Fruit fly (Drosophila melanogaster) whole organism, embryonic: ENCODE measurements around the gene CG15414.

Experiments used
- Antp ChIP-seq: fragments of 200-800 bp; sonication (Bioruptor generic); optimal IDR thresholded peaks from 3 replicates; lab custom pipeline; 2016; ENCODE audit warnings: missing biosample characterization, missing genetic modification characterization
- Atf-2 ChIP-seq: fragments of 200-800 bp; sonication (Bioruptor generic); optimal IDR thresholded peaks from 2 replicates; lab custom pipeline; 2016; ENCODE audit warnings: missing biosample characterization, missing genetic modification characterization
- B-H1 ChIP-seq: fragments of 200-800 bp; sonication (Bioruptor generic); IDR thresholded peaks from 3 replicates; pipeline ENCODE4 v1.3.6; 2022; ENCODE audit warnings: missing biosample characterization, missing genetic modification characterization
- B-H2 ChIP-seq: fragments of 200-800 bp; sonication (Bioruptor generic); optimal IDR thresholded peaks from 2 replicates; lab custom pipeline; 2018; ENCODE audit warnings: missing biosample characterization, mild to moderate bottlenecking, missing genetic modification characterization
- BtbVII ChIP-seq: fragments of 200-800 bp; sonication (Bioruptor generic); optimal IDR thresholded peaks from 3 replicates; lab custom pipeline; 2017; ENCODE audit warnings: missing biosample characterization, mild to moderate bottlenecking, missing genetic modification characterization
- CG10267 ChIP-seq: fragments of 200-800 bp; sonication (Bioruptor generic); optimal IDR thresholded peaks from 2 replicates; lab custom pipeline; 2018; ENCODE audit warnings: missing biosample characterization, mild to moderate bottlenecking, missing genetic modification characterization, moderate library complexity
- CG10431 ChIP-seq: fragments of 200-800 bp; sonication (Bioruptor generic); optimal IDR thresholded peaks from 3 replicates; lab custom pipeline; 2018; ENCODE audit warnings: missing biosample characterization, mild to moderate bottlenecking, missing genetic modification characterization
- CG10654 ChIP-seq: fragments of 200-800 bp; sonication (Bioruptor generic); optimal IDR thresholded peaks from 2 replicates; lab custom pipeline; 2016; ENCODE audit warnings: missing biosample characterization, missing genetic modification characterization
- CG11085 ChIP-seq: fragments of 200-800 bp; sonication (Bioruptor generic); IDR thresholded peaks from 2 replicates; pipeline ENCODE4 v1.3.6; 2022; ENCODE audit warnings: missing biosample characterization, missing genetic modification characterization
- CG12155 ChIP-seq: fragments of 200-800 bp; sonication (Bioruptor generic); optimal IDR thresholded peaks from 3 replicates; lab custom pipeline; 2016; ENCODE audit warnings: missing biosample characterization, missing genetic modification characterization
- CG12659 ChIP-seq: fragments of 200-800 bp; sonication (Bioruptor generic); optimal IDR thresholded peaks from 3 replicates; lab custom pipeline; 2017; ENCODE audit warnings: mild to moderate bottlenecking, missing biosample characterization, missing genetic modification reagents, missing genetic modification characterization
- CG14710 ChIP-seq: fragments of 200-800 bp; sonication (Bioruptor generic); optimal IDR thresholded peaks from 3 replicates; lab custom pipeline; 2019; ENCODE audit warnings: missing biosample characterization, mild to moderate bottlenecking, missing genetic modification characterization, moderate library complexity
- CG14965 ChIP-seq: fragments of 200-800 bp; sonication (Bioruptor generic); optimal IDR thresholded peaks from 2 replicates; lab custom pipeline; 2016; ENCODE audit warnings: missing biosample characterization, missing genetic modification characterization, borderline replicate concordance
- CG15479 ChIP-seq: fragments of 200-800 bp; sonication (Bioruptor generic); optimal IDR thresholded peaks from 3 replicates; lab custom pipeline; 2019; ENCODE audit warnings: missing biosample characterization, mild to moderate bottlenecking, missing genetic modification characterization, moderate library complexity
- CG3065 ChIP-seq: fragments of 200-800 bp; sonication (Bioruptor generic); optimal IDR thresholded peaks from 2 replicates; lab custom pipeline; 2016; ENCODE audit warnings: missing biosample characterization, missing genetic modification characterization
- CG31224 ChIP-seq: fragments of 200-800 bp; sonication (Bioruptor generic); IDR thresholded peaks from 2 replicates; pipeline ENCODE4 v1.3.6; 2022; ENCODE audit warnings: missing biosample characterization, missing genetic modification characterization
- CG4424 ChIP-seq: fragments of 200-800 bp; sonication (Bioruptor generic); optimal IDR thresholded peaks from 3 replicates; lab custom pipeline; 2016; ENCODE audit warnings: missing biosample characterization, missing genetic modification characterization
- CG4820 ChIP-seq: fragments of 200-800 bp; sonication (Bioruptor generic); optimal IDR thresholded peaks from 3 replicates; lab custom pipeline; 2016; ENCODE audit warnings: missing biosample characterization, missing genetic modification characterization
- CG7357 ChIP-seq: fragments of 200-800 bp; sonication (Bioruptor generic); IDR thresholded peaks from 3 replicates; pipeline ENCODE4 v1.3.6; 2022; ENCODE audit warnings: missing biosample characterization, missing genetic modification characterization
- ERR ChIP-seq: fragments of 200-800 bp; sonication (Bioruptor generic); optimal IDR thresholded peaks from 2 replicates; lab custom pipeline; 2016; ENCODE audit warnings: missing biosample characterization, missing genetic modification characterization
- Elba2 ChIP-seq: fragments of 200-800 bp; sonication (Bioruptor generic); optimal IDR thresholded peaks from 3 replicates; lab custom pipeline; 2016; ENCODE audit warnings: missing biosample characterization, missing genetic modification characterization
- Ets65A ChIP-seq: fragments of 200-800 bp; sonication (Bioruptor generic); peaks from one replicate; lab custom pipeline; 2016; ENCODE audit warnings: missing biosample characterization, missing genetic modification characterization
- Gug ChIP-seq: fragments of 200-800 bp; sonication (Bioruptor generic); IDR thresholded peaks from 4 replicates; pipeline ENCODE4 v1.3.6; 2022; ENCODE audit warnings: missing biosample characterization, missing genetic modification characterization
- HHEX ChIP-seq: fragments of 200-800 bp; sonication (Bioruptor generic); optimal IDR thresholded peaks from 3 replicates; lab custom pipeline; 2017; ENCODE audit warnings: missing biosample characterization, mild to moderate bottlenecking, missing genetic modification characterization, missing genetic modification reagents
- Hand ChIP-seq: fragments of 200-800 bp; sonication (Bioruptor generic); optimal IDR thresholded peaks from 2 replicates; lab custom pipeline; 2017; ENCODE audit warnings: mild to moderate bottlenecking, missing biosample characterization, missing genetic modification reagents, missing genetic modification characterization
- Hmr ChIP-seq: fragments of 200-800 bp; sonication (Bioruptor generic); optimal IDR thresholded peaks from 3 replicates; lab custom pipeline; 2017; ENCODE audit warnings: mild to moderate bottlenecking, missing biosample characterization, missing genetic modification reagents, missing genetic modification characterization
- Hr39 ChIP-seq: fragments of >200 bp; optimal IDR thresholded peaks from 2 replicates; lab custom pipeline; 2017
- Lim3 ChIP-seq: fragments of 200-800 bp; sonication (Bioruptor generic); IDR thresholded peaks from 2 replicates; pipeline ENCODE4 v1.3.6; 2022; ENCODE audit warnings: missing biosample characterization, missing genetic modification characterization
- Max ChIP-seq: fragments of 200-800 bp; sonication (Bioruptor generic); optimal IDR thresholded peaks from 2 replicates; lab custom pipeline; 2016; ENCODE audit warnings: missing biosample characterization, mild to moderate bottlenecking, missing genetic modification characterization
- NFAT ChIP-seq: fragments of 200-800 bp; sonication (Bioruptor generic); IDR thresholded peaks from 2 replicates; pipeline ENCODE4 v1.3.6; 2022; ENCODE audit warnings: missing biosample characterization, missing genetic modification characterization
- Oli ChIP-seq: fragments of 200-800 bp; sonication (Bioruptor generic); optimal IDR thresholded peaks from 2 replicates; lab custom pipeline; 2018; ENCODE audit warnings: missing biosample characterization, mild to moderate bottlenecking, missing genetic modification characterization, moderate library complexity
- Trl ChIP-seq, 3 experiments: fragments of >200 bp in 2 of 3; fragments of 200-800 bp in 1 of 3; sonication (Bioruptor generic) in 1 of 3; optimal IDR thresholded peaks; 2 replicates in 1 of 3; 3 replicates in 2 of 3; lab custom pipeline; 2016 to 2017; ENCODE audit warnings: missing biosample characterization in 1 of 3, missing genetic modification characterization in 1 of 3
- ash1 ChIP-seq: fragments of 200-800 bp; sonication (Bioruptor generic); optimal IDR thresholded peaks from 2 replicates; lab custom pipeline; 2018; ENCODE audit warnings: missing biosample characterization, mild to moderate bottlenecking, missing genetic modification characterization
- chif ChIP-seq, 2 experiments: fragments of 200-800 bp; sonication (Bioruptor generic); optimal IDR thresholded peaks; 3 replicates each; lab custom pipeline; 2016; ENCODE audit warnings: missing biosample characterization in 2 of 2, missing genetic modification characterization in 2 of 2
- corto ChIP-seq: fragments of 200-800 bp; sonication (Bioruptor generic); optimal IDR thresholded peaks from 2 replicates; lab custom pipeline; 2016; ENCODE audit warnings: missing biosample characterization, mild to moderate bottlenecking, missing genetic modification characterization, moderate library complexity
- da ChIP-seq: fragments of 200-800 bp; sonication (Bioruptor generic); optimal IDR thresholded peaks from 2 replicates; lab custom pipeline; 2016; ENCODE audit warnings: missing biosample characterization, missing genetic modification characterization
- dm ChIP-seq: fragments of 200-800 bp; sonication (Bioruptor generic); optimal IDR thresholded peaks from 3 replicates; lab custom pipeline; 2016; ENCODE audit warnings: missing biosample characterization, missing genetic modification characterization
- emc ChIP-seq: fragments of 200-800 bp; sonication (Bioruptor generic); optimal IDR thresholded peaks from 2 replicates; lab custom pipeline; 2016; ENCODE audit warnings: missing biosample characterization, missing genetic modification characterization
- eve ChIP-seq, 2 experiments: fragments of >200 bp; optimal IDR thresholded peaks; 2 replicates each; lab custom pipeline; 2017; ENCODE audit warnings: missing biosample characterization in 2 of 2, missing genetic modification characterization in 2 of 2
- gcm ChIP-seq: fragments of 200-800 bp; sonication (Bioruptor generic); optimal IDR thresholded peaks from 2 replicates; lab custom pipeline; 2019; ENCODE audit warnings: missing biosample characterization, mild to moderate bottlenecking, missing genetic modification characterization, moderate library complexity
- gfzf ChIP-seq: fragments of 200-800 bp; sonication (Bioruptor generic); optimal IDR thresholded peaks from 2 replicates; lab custom pipeline; 2016; ENCODE audit warnings: missing biosample characterization, mild to moderate bottlenecking, missing genetic modification characterization, moderate library complexity
- grn ChIP-seq: fragments of 200-800 bp; sonication (Bioruptor generic); optimal IDR thresholded peaks from 3 replicates; lab custom pipeline; 2017; ENCODE audit warnings: missing biosample characterization, missing genetic modification characterization
- gsb-n ChIP-seq: fragments of 200-800 bp; sonication (Bioruptor generic); optimal IDR thresholded peaks from 3 replicates; lab custom pipeline; 2018; ENCODE audit warnings: missing biosample characterization, mild to moderate bottlenecking, missing genetic modification characterization
- pzg ChIP-seq: fragments of 200-800 bp; sonication (Bioruptor generic); optimal IDR thresholded peaks from 3 replicates; lab custom pipeline; 2018; ENCODE audit warnings: missing biosample characterization, mild to moderate bottlenecking, missing genetic modification characterization, moderate library complexity
- ranshi ChIP-seq: fragments of 200-800 bp; sonication (Bioruptor generic); IDR thresholded peaks from 2 replicates; pipeline ENCODE4 v1.3.6; 2022; ENCODE audit warnings: missing biosample characterization, missing genetic modification characterization
- sc ChIP-seq, 3 experiments: fragments of >200 bp in 2 of 3; fragments of 200-800 bp in 1 of 3; sonication (Bioruptor generic) in 1 of 3; optimal IDR thresholded peaks; 2 replicates in 2 of 3; 3 replicates in 1 of 3; lab custom pipeline; 2017; ENCODE audit warnings: mild to moderate bottlenecking in 1 of 3, missing biosample characterization in 1 of 3, missing genetic modification characterization in 1 of 3, missing genetic modification reagents in 1 of 3
- tgo ChIP-seq: fragments of 200-800 bp; sonication (Bioruptor generic); IDR thresholded peaks from 3 replicates; pipeline ENCODE4 v1.3.6; 2022; ENCODE audit warnings: missing biosample characterization, missing genetic modification characterization
- tio ChIP-seq: fragments of 200-800 bp; sonication (Bioruptor generic); optimal IDR thresholded peaks from 2 replicates; lab custom pipeline; 2017; ENCODE audit warnings: missing biosample characterization, missing genetic modification characterization, inconsistent platforms
- ttk ChIP-seq: fragments of 200-800 bp; sonication (Bioruptor generic); IDR thresholded peaks from 2 replicates; pipeline ENCODE4 v2.1.2; 2022; ENCODE audit warnings: missing biosample characterization, missing genetic modification characterization
- yki ChIP-seq: fragments of >200 bp; optimal IDR thresholded peaks from 3 replicates; lab custom pipeline; 2018

Gene CG15414

DNA sequence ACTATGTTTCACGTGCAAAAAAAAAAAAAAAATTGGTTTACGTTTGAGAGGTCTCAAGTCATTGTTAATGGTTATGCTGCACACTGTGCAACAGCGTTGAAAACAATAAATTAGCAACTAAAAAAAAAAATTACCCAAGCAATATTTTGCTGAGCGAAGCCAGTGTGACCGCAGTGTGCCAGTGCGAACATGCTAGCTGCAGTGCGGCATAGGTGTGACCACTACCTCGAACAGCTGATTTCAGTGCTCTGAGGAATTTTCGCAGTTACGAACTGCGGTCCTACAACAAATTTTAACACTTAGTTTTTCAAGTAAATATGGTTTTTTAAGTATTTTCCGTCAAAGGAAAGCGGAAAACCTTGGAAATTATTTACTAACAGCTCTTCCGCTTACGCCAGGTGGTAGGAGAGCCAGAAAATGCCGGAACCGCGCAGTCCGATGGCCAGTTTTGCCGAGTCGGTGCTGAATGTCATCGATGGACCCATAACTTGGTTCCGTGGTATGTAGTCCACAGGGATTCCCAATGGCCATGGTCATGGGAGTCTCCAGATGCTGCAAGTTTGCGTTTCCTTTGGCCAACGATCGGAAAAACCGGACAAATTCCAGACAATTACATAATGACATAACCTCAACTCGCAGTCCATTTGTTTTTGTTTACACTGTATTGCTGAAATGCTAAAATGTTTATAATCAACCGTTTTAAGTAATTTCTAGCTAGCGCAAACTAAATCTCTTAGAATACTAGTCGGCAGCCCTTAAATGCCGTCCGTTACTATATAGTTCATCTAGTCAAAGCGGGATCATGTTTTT is 24.7 kb downstream of the CG15414 start, which contains the start of the genes msl-2 and ND-PDSW (continued):
- no peak for TF ChIP-seq B-H1 (GFP tag; lab: Robert Waterston, UW)
- no peak for TF ChIP-seq ttk (GFP tag; lab: Robert Waterston, UW)
- peak; percentile 89 for TF ChIP-seq pzg (GFP tag; lab: Kevin White, UChicago)
- no peak for TF ChIP-seq B-H2 (GFP tag; lab: Kevin White, UChicago)
- no peak for TF ChIP-seq emc (GFP tag; lab: Kevin White, UChicago)
- no peak for TF ChIP-seq tio (GFP tag; lab: Kevin White, UChicago)
- no peak for TF ChIP-seq CG31224 (GFP tag; lab: Robert Waterston, UW)
- TF ChIP-seq ash1 (GFP tag; lab: Kevin White, UChicago), result no peak
- no peak for TF ChIP-seq CG10654 (GFP tag; lab: Kevin White, UChicago)
- no peak for TF ChIP-seq Trl (optimal IDR thresholded peaks at IDR 0.05; lab: Kevin White, UChicago)
- TF ChIP-seq Trl (GFP tag; optimal IDR thresholded peaks at IDR 0.05; lab: Kevin White, UChicago), result no peak
- TF ChIP-seq gcm (GFP tag; lab: Kevin White, UChicago), result no peak
- no peak for TF ChIP-seq Hand (GFP tag; lab: Kevin White, UChicago)
- no peak for TF ChIP-seq Gug
- peak; percentile 92 for TF ChIP-seq CG7357 (GFP tag; lab: Robert Waterston, UW)
- no peak for TF ChIP-seq CG11085 (GFP tag; lab: Robert Waterston, UW)
- no peak for TF ChIP-seq CG14965 (GFP tag; lab: Kevin White, UChicago)
- peak; percentile 44 for TF ChIP-seq dm (GFP tag; lab: Kevin White, UChicago)
- TF ChIP-seq gsb-n, result no peak
- no peak for TF ChIP-seq Oli
- TF ChIP-seq Max (GFP tag; lab: Kevin White, UChicago), result no peak
- no peak for TF ChIP-seq CG4424
- no peak for TF ChIP-seq NFAT (GFP tag; lab: Robert Waterston, UW)
- TF ChIP-seq ERR (GFP tag; lab: Kevin White, UChicago), result no peak
- no peak for TF ChIP-seq CG10431 (GFP tag; lab: Kevin White, UChicago)
- peak; percentile 82 for TF ChIP-seq CG14710 (tag; lab: Kevin White, UChicago)
- TF ChIP-seq eve (GFP tag; optimal IDR thresholded peaks at IDR 0.05; lab: Kevin White, UChicago), result no peak
- TF ChIP-seq Ets65A, result peak; percentile 12
- TF ChIP-seq Antp (GFP tag; lab: Kevin White, UChicago), result no peak
- TF ChIP-seq CG15479 (GFP tag; lab: Kevin White, UChicago), result peak; percentile 5
- no peak for TF ChIP-seq tgo (GFP tag; lab: Robert Waterston, UW)
- TF ChIP-seq grn (GFP tag; lab: Kevin White, UChicago), result no peak
- no peak for TF ChIP-seq CG12155 (GFP tag; lab: Kevin White, UChicago)
- TF ChIP-seq gfzf (GFP tag; lab: Kevin White, UChicago), result peak; percentile 98
- no peak for TF ChIP-seq Lim3
- TF ChIP-seq corto (GFP tag; lab: Kevin White, UChicago), result no peak
- no peak for TF ChIP-seq yki
- no peak for TF ChIP-seq CG4820
- peak; percentile 62 for TF ChIP-seq CG12659
- no peak for TF ChIP-seq sc (optimal IDR thresholded peaks at IDR 0.05; lab: Kevin White, UChicago)
- TF ChIP-seq sc (GFP tag; optimal IDR thresholded peaks at IDR 0.05; lab: Kevin White, UChicago), result no peak
- TF ChIP-seq da, result no peak
- peak; percentile 49 for TF ChIP-seq CG10267 (tag; lab: Kevin White, UChicago)
- TF ChIP-seq chif (GFP tag; optimal IDR thresholded peaks at IDR 0.05; lab: Kevin White, UChicago), result no peak
- no peak for TF ChIP-seq CG3065 (GFP tag; lab: Kevin White, UChicago)
- TF ChIP-seq Hr39 (lab: Kevin White, UChicago), result no peak
- no peak for TF ChIP-seq Elba2 (GFP tag; lab: Kevin White, UChicago)
- no peak for TF ChIP-seq BtbVII (GFP tag; lab: Kevin White, UChicago)
- no peak for TF ChIP-seq Atf-2 (GFP tag; lab: Kevin White, UChicago)
- TF ChIP-seq Hmr, result no peak
- no peak for TF ChIP-seq HHEX (GFP tag; lab: Kevin White, UChicago)
- TF ChIP-seq ranshi (GFP tag; lab: Robert Waterston, UW), result no peak
